Worm (Caenorhabditis elegans) whole organism, L2 larva: ENCODE results near the gene T23G7.3.

Experiments
- R02D3.7 ChIP-seq: fragments of 150-350 bp; optimal IDR thresholded peaks from 2 replicates; lab custom pipeline; 2014; ENCODE audit warnings: missing biosample characterization, missing genetic modification characterization
- ama-1 ChIP-seq: fragments of 150-350 bp; optimal IDR thresholded peaks from 2 replicates; lab custom pipeline; 2018; ENCODE audit warnings: inconsistent platforms
- blmp-1 ChIP-seq: sonication (generic microtip); optimal IDR thresholded peaks from 2 replicates; lab custom pipeline; 2017; ENCODE audit warnings: missing genetic modification characterization, mild to moderate bottlenecking, missing compliant biosample characterization, antibody characterized with exemption, moderate library complexity; ENCODE audit not compliant: insufficient read depth
- elt-1 ChIP-seq: fragments of 150-350 bp; optimal IDR thresholded peaks from 2 replicates; lab custom pipeline; 2014; ENCODE audit warnings: missing biosample characterization, missing genetic modification characterization
- elt-3 ChIP-seq: sonication (generic microtip); optimal IDR thresholded peaks from 2 replicates; lab custom pipeline; 2017; ENCODE audit warnings: missing biosample characterization, missing genetic modification characterization
- fos-1 ChIP-seq: fragments of 150-350 bp; optimal IDR thresholded peaks from 2 replicates; lab custom pipeline; 2014; ENCODE audit warnings: missing biosample characterization, missing genetic modification characterization
- lin-39 ChIP-seq: fragments of 150-350 bp; optimal IDR thresholded peaks from 2 replicates; lab custom pipeline; 2014; ENCODE audit warnings: missing biosample characterization, missing genetic modification reagents, missing genetic modification characterization
- nhr-11 ChIP-seq: fragments of 150-350 bp; optimal IDR thresholded peaks from 2 replicates; lab custom pipeline; 2014; ENCODE audit warnings: missing biosample characterization, missing genetic modification characterization
- skn-1 ChIP-seq: sonication (generic microtip); optimal IDR thresholded peaks from 2 replicates; lab custom pipeline; 2017; ENCODE audit warnings: missing biosample characterization, missing genetic modification characterization
- sma-9 ChIP-seq, 2 experiments: fragments of 150-350 bp in 1 of 2; sonication (generic microtip) in 1 of 2; optimal IDR thresholded peaks; 2 replicates each; lab custom pipeline; 2014 to 2016; ENCODE audit warnings: missing genetic modification characterization in 2 of 2, mild to moderate bottlenecking in 1 of 2, missing biosample characterization in 1 of 2, missing compliant biosample characterization in 1 of 2, missing genetic modification reagents in 1 of 2, moderate library complexity in 1 of 2
- snpc-4 ChIP-seq: fragments of 150-350 bp; optimal IDR thresholded peaks from 2 replicates; lab custom pipeline; 2014; ENCODE audit warnings: missing biosample characterization, missing genetic modification characterization
- unc-62 ChIP-seq: fragments of 150-350 bp; optimal IDR thresholded peaks from 2 replicates; lab custom pipeline; 2014; ENCODE audit warnings: missing biosample characterization, missing genetic modification reagents, missing genetic modification characterization

DNA sequence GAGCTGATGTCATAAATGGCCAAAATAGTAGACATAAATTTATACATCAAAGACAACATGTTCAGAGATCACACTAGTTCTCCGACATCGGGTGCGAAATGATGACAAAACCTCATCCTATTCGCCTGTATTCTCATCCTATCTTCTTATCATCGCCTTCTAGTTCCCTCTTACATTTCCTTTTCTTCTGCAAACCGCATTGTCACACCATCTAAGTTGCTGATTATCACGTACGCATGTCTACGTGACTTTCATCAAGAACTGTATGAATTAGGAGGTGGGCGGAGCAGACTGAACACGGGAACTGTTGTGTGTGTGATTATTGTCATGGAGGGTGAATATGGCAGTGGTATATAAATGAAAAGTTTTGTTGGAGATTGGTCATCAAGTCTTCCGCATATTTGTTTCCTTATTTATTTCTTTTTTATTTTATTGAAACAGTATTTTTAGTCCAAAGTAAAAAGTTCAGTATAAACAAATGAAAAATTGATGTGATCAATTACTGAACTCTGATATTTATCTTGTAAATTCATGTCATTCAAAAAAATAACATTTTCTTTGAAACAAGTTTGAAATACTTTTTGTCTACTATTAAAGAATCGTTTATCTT is 7.3 kb downstream of the T23G7.3 start:
- TF ChIP-seq lin-39 (tag; lab: Kevin White, UChicago): no peak
- no peak for TF ChIP-seq snpc-4 (tag; lab: Kevin White, UChicago)
- no peak for TF ChIP-seq elt-1 (tag; lab: Kevin White, UChicago)
- peak; percentile 90 for TF ChIP-seq sma-9 (GFP tag; optimal IDR thresholded peaks at IDR 0.05; lab: Kevin White, UChicago)
- TF ChIP-seq sma-9 (tag; optimal IDR thresholded peaks at IDR 0.05; lab: Kevin White, UChicago): no peak
- TF ChIP-seq ama-1 (lab: Kevin White, UChicago): no peak
- TF ChIP-seq nhr-11 (tag; lab: Kevin White, UChicago): no peak
- TF ChIP-seq elt-3 (tag; lab: Kevin White, UChicago): no peak
- TF ChIP-seq fos-1 (tag; lab: Kevin White, UChicago): peak; percentile 72
- peak; percentile 72 for TF ChIP-seq skn-1
- no peak for TF ChIP-seq R02D3.7
- no peak for TF ChIP-seq unc-62 (GFP tag; lab: Kevin White, UChicago)
- peak; percentile 40 for TF ChIP-seq blmp-1
